Fruit fly (Drosophila melanogaster) whole organism, adult: Measurements from ENCODE around the gene KaiR1D.

Experiments used
- CG12768 ChIP-seq: fragments of 200-800 bp; sonication (Bioruptor generic); optimal IDR thresholded peaks from 2 replicates; lab custom pipeline; 2017; ENCODE audit warnings: missing biosample characterization, missing genetic modification characterization, mild to moderate bottlenecking, moderate library complexity, missing genetic modification reagents
- CG14711 ChIP-seq: fragments of 200-800 bp; sonication (Bioruptor generic); optimal IDR thresholded peaks from 2 replicates; lab custom pipeline; 2018; ENCODE audit warnings: missing biosample characterization, mild to moderate bottlenecking, missing genetic modification characterization, moderate library complexity
- CG5204 ChIP-seq: fragments of 200-800 bp; sonication (Bioruptor generic); optimal IDR thresholded peaks from 2 replicates; lab custom pipeline; 2016; ENCODE audit warnings: missing biosample characterization, missing genetic modification characterization
- CG7101 ChIP-seq: fragments of 200-800 bp; sonication (Bioruptor generic); optimal IDR thresholded peaks from 2 replicates; lab custom pipeline; 2018; ENCODE audit warnings: missing biosample characterization, mild to moderate bottlenecking, missing genetic modification characterization, moderate library complexity
- Clk ChIP-seq: fragments of 200-800 bp; sonication (Bioruptor generic); optimal IDR thresholded peaks from 2 replicates; lab custom pipeline; 2017; ENCODE audit warnings: missing biosample characterization, missing genetic modification characterization
- Crg-1 ChIP-seq: fragments of 200-800 bp; sonication (Bioruptor generic); optimal IDR thresholded peaks from 2 replicates; lab custom pipeline; 2016; ENCODE audit warnings: missing biosample characterization, missing genetic modification characterization
- Hr96 ChIP-seq: fragments of 200-800 bp; sonication (Bioruptor generic); optimal IDR thresholded peaks from 2 replicates; lab custom pipeline; 2016; ENCODE audit warnings: missing biosample characterization, missing genetic modification characterization
- Mnt ChIP-seq: fragments of 200-800 bp; sonication (Bioruptor generic); optimal IDR thresholded peaks from 2 replicates; lab custom pipeline; 2016; ENCODE audit warnings: missing biosample characterization, mild to moderate bottlenecking, missing genetic modification characterization
- cic ChIP-seq: fragments of 200-800 bp; sonication (Bioruptor generic); optimal IDR thresholded peaks from 2 replicates; lab custom pipeline; 2017; ENCODE audit warnings: missing biosample characterization, mild to moderate bottlenecking, missing genetic modification characterization, moderate library complexity
- cnc ChIP-seq, 2 experiments: fragments of >200 bp; optimal IDR thresholded peaks; 2 replicates each; lab custom pipeline; 2017
- kay ChIP-seq: fragments of 200-800 bp; sonication (Bioruptor generic); peaks from one replicate; lab custom pipeline; 2016; ENCODE audit warnings: missing biosample characterization, missing genetic modification characterization, borderline replicate concordance

DNA sequence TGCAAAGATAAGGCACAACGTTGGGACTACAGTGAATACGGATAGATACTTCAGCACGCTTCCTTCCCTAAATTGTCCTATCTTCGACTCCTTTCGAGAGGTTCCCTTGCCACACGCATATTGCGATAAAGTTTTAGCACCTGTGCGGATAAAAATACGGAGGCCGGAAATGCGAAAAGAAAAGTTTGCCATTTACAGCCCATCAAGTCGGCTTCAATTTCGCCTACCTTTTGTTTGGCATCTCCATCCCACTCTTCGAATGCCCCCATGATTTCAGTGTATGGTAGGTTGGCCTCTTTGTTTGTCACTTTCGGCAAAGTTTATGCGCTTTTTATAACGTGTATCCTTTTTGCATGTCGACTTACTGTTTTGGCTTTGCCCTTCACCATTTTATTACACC, 10.6 kb upstream of the KaiR1D start:
- no peak for TF ChIP-seq CG7101 (tag; lab: Kevin White, UChicago)
- no peak for TF ChIP-seq Hr96
- TF ChIP-seq CG12768 (GFP tag; lab: Kevin White, UChicago): no peak
- TF ChIP-seq Crg-1 (GFP tag; lab: Kevin White, UChicago): no peak
- TF ChIP-seq cnc (optimal IDR thresholded peaks at IDR 0.05; lab: Kevin White, UChicago): no peak
- TF ChIP-seq CG5204 (GFP tag; lab: Kevin White, UChicago): no peak
- no peak for TF ChIP-seq kay (GFP tag; lab: Kevin White, UChicago)
- TF ChIP-seq CG14711 (tag; lab: Kevin White, UChicago): no peak
- TF ChIP-seq cic (GFP tag; lab: Kevin White, UChicago): no peak
- no peak for TF ChIP-seq Mnt (GFP tag; lab: Kevin White, UChicago)
- TF ChIP-seq Clk: no peak
